Worm (Caenorhabditis elegans) whole organism, L4/young adult: ENCODE results near the gene dmd-8.

ENCODE experiments used
- W03F9.2 ChIP-seq: fragments of 150-350 bp; optimal IDR thresholded peaks from 2 replicates; lab custom pipeline; 2014; ENCODE audit warnings: missing biosample characterization, missing genetic modification characterization
- him-1 ChIP-seq: sonication (generic microtip); optimal IDR thresholded peaks from 2 replicates; lab custom pipeline; 2016; ENCODE audit warnings: missing genotype, missing genetic modification reagents, missing genetic modification characterization, missing compliant biosample characterization

DNA sequence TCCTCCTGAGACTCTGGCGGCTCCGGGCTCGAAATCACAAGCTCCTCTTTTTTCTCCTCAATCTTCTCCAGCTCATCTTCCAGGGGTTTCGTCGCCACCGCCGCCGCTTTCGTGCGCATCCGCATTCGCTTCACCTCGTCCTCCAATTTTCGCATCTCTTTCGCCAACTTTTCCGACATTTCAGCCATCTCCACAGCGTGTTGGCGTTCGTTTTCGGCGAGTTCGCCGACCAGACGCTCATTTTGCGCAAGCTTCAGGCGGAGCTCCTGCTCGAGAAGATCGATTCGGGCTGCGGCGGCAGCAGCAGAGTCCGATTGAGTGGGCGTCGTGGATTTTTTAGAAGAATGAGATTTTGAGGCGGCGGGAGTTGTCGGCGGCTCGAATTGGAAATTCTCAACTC is 33.0 kb downstream of the dmd-8 start:
- TF ChIP-seq him-1: no peak
- TF ChIP-seq W03F9.2: no peak
